Worm (Caenorhabditis elegans): Measurements from ENCODE around the gene C56E6.7.

C56E6.7 gene

DNA sequence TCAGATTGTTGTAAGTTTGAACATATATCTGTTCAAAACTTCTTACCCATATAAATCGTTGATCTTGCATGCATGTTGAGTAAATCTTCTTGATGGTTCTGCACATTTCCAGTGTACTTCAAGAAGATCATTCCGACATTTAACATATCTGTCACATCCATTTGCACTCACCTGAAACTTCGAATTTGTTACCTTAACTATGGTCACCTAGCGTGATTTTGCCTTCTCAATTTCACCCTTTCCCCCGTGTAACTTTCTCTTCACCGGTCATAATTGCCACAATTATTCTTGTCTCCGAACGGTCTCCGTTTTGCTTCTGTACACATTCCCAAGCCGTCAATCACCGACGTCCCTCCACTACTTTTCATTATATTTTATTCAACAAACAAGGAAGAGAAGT, 3.0 kb upstream of the C56E6.7 start:
- TF ChIP-seq ham-2 (GFP tag; optimal IDR thresholded peaks at IDR 0.05): no peak
- TF ChIP-seq mep-1 (tag; optimal IDR thresholded peaks at IDR 0.05): no peak
- no peak for TF ChIP-seq blmp-1 (tag; optimal IDR thresholded peaks at IDR 0.05)
- TF ChIP-seq mls-2 (tag; optimal IDR thresholded peaks at IDR 0.05): no peak
- TF ChIP-seq drap-1 (GFP tag; optimal IDR thresholded peaks at IDR 0.05): no peak
- no peak for TF ChIP-seq unc-39 (tag; optimal IDR thresholded peaks at IDR 0.05)
- TF ChIP-seq mab-5 (tag; optimal IDR thresholded peaks at IDR 0.05): no peak
- no peak for TF ChIP-seq hlh-1 (tag; optimal IDR thresholded peaks at IDR 0.05)
- TF ChIP-seq elt-3 (tag; optimal IDR thresholded peaks at IDR 0.05): no peak
- no peak for TF ChIP-seq ceh-43 (GFP tag; optimal IDR thresholded peaks at IDR 0.05)
- TF ChIP-seq nhr-2 (tag; optimal IDR thresholded peaks at IDR 0.05): no peak
- TF ChIP-seq ceh-83 (GFP tag; optimal IDR thresholded peaks at IDR 0.05): no peak
- no peak for TF ChIP-seq ceh-39 (tag; optimal IDR thresholded peaks at IDR 0.05)
- TF ChIP-seq unc-120 (tag; optimal IDR thresholded peaks at IDR 0.05; ENCODE audit: poor library complexity, severe bottlenecking): no peak
- no peak for TF ChIP-seq sem-2 (GFP tag; optimal IDR thresholded peaks at IDR 0.05)
- no peak for TF ChIP-seq nhr-76 (tag; optimal IDR thresholded peaks at IDR 0.05)
- no peak for TF ChIP-seq ces-1 (GFP tag; optimal IDR thresholded peaks at IDR 0.05)

DNA sequence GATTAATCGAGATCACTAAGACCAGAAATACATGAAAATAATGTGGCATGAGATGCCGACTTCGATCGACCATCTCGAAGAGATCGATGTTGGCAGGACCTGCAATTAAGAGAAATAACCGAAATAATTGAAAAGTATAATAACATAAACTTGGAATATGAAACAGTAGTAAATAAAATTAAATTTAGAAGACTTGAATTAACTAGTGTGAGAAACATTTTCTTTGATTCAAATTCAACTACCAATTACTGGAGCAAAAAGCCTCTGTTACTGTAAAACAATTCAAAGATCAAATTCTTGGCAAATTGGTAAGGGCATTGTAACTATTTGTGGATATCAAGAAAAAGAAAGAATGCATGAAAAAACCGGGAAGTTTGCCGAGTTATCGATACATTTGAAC, 2.5 kb upstream of the C56E6.7 start, which contains the start of gene R05G9R.1:
Gene R05G9R.1 (minus strand): TSS at position 101 of the 400 bp plus-strand sequence.
- no peak for TF ChIP-seq lsy-2 (tag; optimal IDR thresholded peaks at IDR 0.05)
- TF ChIP-seq hlh-1 (tag; optimal IDR thresholded peaks at IDR 0.05): no peak
- TF ChIP-seq mab-5 (tag; optimal IDR thresholded peaks at IDR 0.05): no peak
- TF ChIP-seq bed-3 (GFP tag; optimal IDR thresholded peaks at IDR 0.05): no peak
- no peak for TF ChIP-seq mep-1 (tag; optimal IDR thresholded peaks at IDR 0.05)
- TF ChIP-seq M03D4.4 (tag; optimal IDR thresholded peaks at IDR 0.05): no peak
- no peak for TF ChIP-seq nhr-76 (tag; optimal IDR thresholded peaks at IDR 0.05)
- no peak for TF ChIP-seq tbx-8 (GFP tag; optimal IDR thresholded peaks at IDR 0.05)
- TF ChIP-seq ces-1 (GFP tag; optimal IDR thresholded peaks at IDR 0.05): no peak
- TF ChIP-seq nhr-28 (tag; optimal IDR thresholded peaks at IDR 0.05): no peak
- no peak for TF ChIP-seq ceh-83 (GFP tag; optimal IDR thresholded peaks at IDR 0.05)
- TF ChIP-seq ceh-39 (tag; optimal IDR thresholded peaks at IDR 0.05): no peak
- TF ChIP-seq elt-1 (tag; optimal IDR thresholded peaks at IDR 0.05; ENCODE audit: borderline replicate concordance, insufficient read depth): no peak
- no peak for TF ChIP-seq unc-120 (tag; optimal IDR thresholded peaks at IDR 0.05; ENCODE audit: poor library complexity, severe bottlenecking)
- no peak for TF ChIP-seq mls-2 (tag; optimal IDR thresholded peaks at IDR 0.05)
- no peak for TF ChIP-seq cnd-1 (tag; optimal IDR thresholded peaks at IDR 0.05)

DNA sequence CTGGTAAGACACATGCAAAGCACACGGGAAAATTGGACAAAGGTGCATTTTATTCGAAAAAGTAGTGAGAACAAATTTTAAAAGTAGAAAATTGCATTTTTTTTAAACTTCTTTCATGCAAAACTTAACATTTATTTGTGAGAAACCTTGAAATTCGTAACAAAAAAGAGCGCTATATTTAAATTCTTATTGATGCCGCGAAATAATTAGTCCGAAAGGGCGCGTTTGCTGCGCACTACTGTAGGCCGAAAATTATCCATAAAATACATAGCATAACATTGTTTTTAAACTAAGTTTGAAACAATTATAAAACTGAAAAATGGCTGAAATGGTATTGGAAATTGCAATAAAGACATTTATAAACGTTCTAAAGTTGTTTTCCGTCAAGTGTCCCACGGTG, 3.3 kb downstream of the C56E6.7 start:
- TF ChIP-seq nhr-237 (tag; optimal IDR thresholded peaks at IDR 0.05): no peak
- TF ChIP-seq lin-13 (tag; optimal IDR thresholded peaks at IDR 0.05): no peak
- TF ChIP-seq lsy-2 (tag; optimal IDR thresholded peaks at IDR 0.05): peak; percentile 72
- no peak for TF ChIP-seq nhr-2 (tag; optimal IDR thresholded peaks at IDR 0.05)

DNA sequence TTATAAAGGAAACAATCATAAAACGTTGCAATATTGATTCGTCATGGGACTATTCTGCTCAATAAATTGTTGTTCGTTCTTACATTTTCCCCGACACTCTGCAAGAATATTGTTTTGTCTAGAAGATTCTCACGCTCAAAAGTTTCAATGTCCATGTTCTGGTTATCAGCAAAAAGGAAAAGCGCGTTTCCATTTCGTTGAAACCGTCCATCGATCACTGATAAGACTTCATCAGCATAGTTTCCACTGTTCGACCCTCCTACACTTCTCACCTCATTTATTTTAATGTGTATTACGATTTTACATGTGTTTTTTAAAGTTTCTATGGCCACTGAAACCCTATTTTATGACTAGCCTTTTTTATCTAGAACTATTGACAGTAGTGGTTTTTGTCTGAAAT, 3.7 kb downstream of the C56E6.7 start:
- TF ChIP-seq ceh-39 (tag; optimal IDR thresholded peaks at IDR 0.05) (no peak), ham-2 (GFP tag; optimal IDR thresholded peaks at IDR 0.05) (no peak)

DNA sequence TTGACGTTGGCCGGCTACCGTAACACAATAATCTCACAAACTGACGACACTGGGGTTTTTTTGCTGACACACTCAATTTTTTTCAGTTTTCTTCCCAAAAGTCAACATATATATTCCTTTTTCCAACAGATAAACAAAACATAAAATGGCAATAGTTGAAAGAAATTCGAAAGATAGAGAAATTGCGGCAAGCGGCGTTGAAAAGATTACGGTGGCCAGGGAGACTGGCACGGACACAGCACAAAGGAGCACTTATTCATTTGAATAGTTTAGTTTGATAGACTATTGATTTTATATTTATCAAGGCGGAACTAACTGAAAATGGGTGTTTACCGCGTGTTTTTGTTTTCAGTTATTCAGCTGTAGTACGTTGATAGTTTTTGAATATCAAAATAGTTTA, 4.9 kb downstream of the C56E6.7 start, which contains the start of gene toe-2:
Gene toe-2 (minus strand): TSS at position 70 of the 400 bp plus-strand sequence.
- no peak for TF ChIP-seq nhr-2 (tag; optimal IDR thresholded peaks at IDR 0.05)

DNA sequence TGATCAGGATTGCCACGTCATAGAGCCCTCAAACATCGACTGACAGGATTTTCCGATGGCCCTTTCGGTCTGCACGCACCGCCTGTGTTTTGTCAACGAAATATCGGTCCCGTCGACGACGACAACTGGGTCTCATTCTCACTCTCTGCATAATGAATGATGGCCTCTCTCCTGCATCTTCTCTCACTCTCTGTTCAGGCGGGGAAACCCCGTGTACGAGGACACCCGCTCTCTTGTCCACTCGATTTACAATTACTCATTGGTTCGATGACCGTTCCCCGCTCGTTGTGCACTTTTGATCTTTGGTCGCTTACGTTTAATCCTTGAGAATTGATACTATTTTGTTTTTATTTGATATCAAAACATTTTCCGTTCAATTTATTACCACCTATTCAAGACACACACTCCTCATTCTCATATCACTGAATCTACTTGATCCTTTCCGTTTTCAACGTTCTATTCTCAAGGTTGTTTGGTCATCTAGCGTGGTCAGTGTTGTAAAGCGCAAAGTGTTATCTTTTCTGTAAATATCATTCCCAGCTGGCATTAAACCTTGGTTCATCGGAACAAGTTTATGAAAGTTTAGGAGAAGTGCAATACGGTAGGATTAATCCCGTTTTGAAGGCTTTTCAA, 6.4 kb downstream of the C56E6.7 start:
- TF ChIP-seq flh-1 (GFP tag; optimal IDR thresholded peaks at IDR 0.05) (no peak), lin-32 (GFP tag; optimal IDR thresholded peaks at IDR 0.05) (no peak), snpc-4 (tag; optimal IDR thresholded peaks at IDR 0.05) (no peak), zip-8 (tag; optimal IDR thresholded peaks at IDR 0.05) (no peak), bed-3 (GFP tag; optimal IDR thresholded peaks at IDR 0.05) (no peak), pha-4 (tag; optimal IDR thresholded peaks at IDR 0.05) (no peak), sptf-1 (tag; optimal IDR thresholded peaks at IDR 0.05) (no peak), mls-2 (tag; optimal IDR thresholded peaks at IDR 0.05) (peak; percentile 73), nhr-12 (tag; optimal IDR thresholded peaks at IDR 0.05) (no peak), nhr-28 (tag; optimal IDR thresholded peaks at IDR 0.05) (no peak), ham-2 (GFP tag; optimal IDR thresholded peaks at IDR 0.05) (peak; percentile 40), nhr-237 (tag; optimal IDR thresholded peaks at IDR 0.05) (no peak), mep-1 (tag; optimal IDR thresholded peaks at IDR 0.05) (peak; percentile 50), ceh-43 (GFP tag; optimal IDR thresholded peaks at IDR 0.05) (no peak), ces-1 (GFP tag; optimal IDR thresholded peaks at IDR 0.05) (no peak), ceh-39 (tag; optimal IDR thresholded peaks at IDR 0.05) (no peak), drap-1 (GFP tag; optimal IDR thresholded peaks at IDR 0.05) (no peak), cnd-1 (tag; optimal IDR thresholded peaks at IDR 0.05) (peak; percentile 25), elt-3 (tag; optimal IDR thresholded peaks at IDR 0.05) (no peak), unc-62 (GFP tag; optimal IDR thresholded peaks at IDR 0.05) (peak; percentile 58), lin-13 (tag; optimal IDR thresholded peaks at IDR 0.05) (no peak), sem-2 (GFP tag; optimal IDR thresholded peaks at IDR 0.05) (no peak), lsy-2 (tag; optimal IDR thresholded peaks at IDR 0.05) (no peak), blmp-1 (tag; optimal IDR thresholded peaks at IDR 0.05) (no peak), nhr-76 (tag; optimal IDR thresholded peaks at IDR 0.05) (no peak), unc-39 (tag; optimal IDR thresholded peaks at IDR 0.05) (no peak), hlh-1 (tag; optimal IDR thresholded peaks at IDR 0.05) (peak; percentile 41), tbx-8 (GFP tag; optimal IDR thresholded peaks at IDR 0.05) (no peak), ceh-83 (GFP tag; optimal IDR thresholded peaks at IDR 0.05) (no peak), mab-5 (tag; optimal IDR thresholded peaks at IDR 0.05) (no peak), ztf-11 (tag; optimal IDR thresholded peaks at IDR 0.05) (no peak), M03D4.4 (tag; optimal IDR thresholded peaks at IDR 0.05) (peak; percentile 31)
